Fruit fly (Drosophila melanogaster) whole organism, embryonic: ENCODE results near the gene Esyt2.

Source experiments
- B-H2 ChIP-seq: fragments of 200-800 bp; sonication (Bioruptor generic); optimal IDR thresholded peaks from 2 replicates; lab custom pipeline; 2018; ENCODE audit warnings: missing biosample characterization, mild to moderate bottlenecking, missing genetic modification characterization
- Bteb2 ChIP-seq: fragments of 200-800 bp; sonication (Bioruptor generic); optimal IDR thresholded peaks from 2 replicates; lab custom pipeline; 2016; ENCODE audit warnings: missing biosample characterization, missing genetic modification characterization
- CG10366 ChIP-seq: fragments of 200-800 bp; sonication (Bioruptor generic); IDR thresholded peaks from 2 replicates; pipeline ENCODE4 v1.3.6; 2022; ENCODE audit warnings: missing biosample characterization, missing genetic modification characterization
- CG10565 ChIP-seq: fragments of 200-800 bp; sonication (Bioruptor generic); optimal IDR thresholded peaks from 3 replicates; lab custom pipeline; 2016; ENCODE audit warnings: missing biosample characterization, mild to moderate bottlenecking, missing genetic modification characterization
- CG11398 ChIP-seq: fragments of 200-800 bp; sonication (Bioruptor generic); optimal IDR thresholded peaks from 2 replicates; lab custom pipeline; 2016; ENCODE audit warnings: missing biosample characterization, missing genetic modification characterization
- CG15073 ChIP-seq: fragments of 200-800 bp; sonication (Bioruptor generic); optimal IDR thresholded peaks from 2 replicates; lab custom pipeline; 2016; ENCODE audit warnings: missing biosample characterization, missing genetic modification characterization
- CG15696 ChIP-seq: fragments of 200-800 bp; sonication (Bioruptor generic); optimal IDR thresholded peaks from 2 replicates; lab custom pipeline; 2019; ENCODE audit warnings: missing biosample characterization, mild to moderate bottlenecking, missing genetic modification characterization, moderate library complexity
- CG16863 ChIP-seq: fragments of 200-800 bp; sonication (Bioruptor generic); optimal IDR thresholded peaks from 3 replicates; lab custom pipeline; 2016; ENCODE audit warnings: missing biosample characterization, missing genetic modification characterization
- CG17359 ChIP-seq: fragments of 200-800 bp; sonication (Bioruptor generic); optimal IDR thresholded peaks from 3 replicates; lab custom pipeline; 2018; ENCODE audit warnings: missing biosample characterization, mild to moderate bottlenecking, missing genetic modification characterization, moderate library complexity
- CG18262 ChIP-seq: fragments of 200-800 bp; optimal IDR thresholded peaks from 3 replicates; lab custom pipeline; 2019; ENCODE audit warnings: missing biosample characterization, mild to moderate bottlenecking, missing genetic modification characterization, moderate library complexity
- CG18764 ChIP-seq: fragments of 200-800 bp; sonication (Bioruptor generic); optimal IDR thresholded peaks from 3 replicates; lab custom pipeline; 2016; ENCODE audit warnings: missing biosample characterization, missing genetic modification characterization
- CG2199 ChIP-seq: fragments of 200-800 bp; sonication (Bioruptor generic); IDR thresholded peaks from 3 replicates; pipeline ENCODE4 v1.3.6; 2022; ENCODE audit warnings: missing biosample characterization, missing genetic modification characterization
- CG31388 ChIP-seq: fragments of 200-800 bp; sonication (Bioruptor generic); optimal IDR thresholded peaks from 2 replicates; lab custom pipeline; 2016; ENCODE audit warnings: missing biosample characterization, missing genetic modification characterization
- CG34422 ChIP-seq: fragments of 200-800 bp; sonication (Bioruptor generic); IDR thresholded peaks from 3 replicates; pipeline ENCODE4 v1.3.6; 2022; ENCODE audit warnings: missing biosample characterization, missing genetic modification characterization
- CG3995 ChIP-seq: fragments of 200-800 bp; sonication (Bioruptor generic); optimal IDR thresholded peaks from 3 replicates; lab custom pipeline; 2016; ENCODE audit warnings: missing biosample characterization, missing genetic modification characterization
- CG6175 ChIP-seq: fragments of 200-800 bp; sonication (Bioruptor generic); IDR thresholded peaks from 3 replicates; pipeline ENCODE4 v1.3.6; 2022; ENCODE audit warnings: missing biosample characterization, missing genetic modification characterization
- CG7271 ChIP-seq: fragments of 200-800 bp; sonication (Bioruptor generic); optimal IDR thresholded peaks from 2 replicates; lab custom pipeline; 2018; ENCODE audit warnings: missing biosample characterization, mild to moderate bottlenecking, missing genetic modification characterization, moderate library complexity
- CG7928 ChIP-seq: fragments of 200-800 bp; sonication (Bioruptor generic); optimal IDR thresholded peaks from 2 replicates; lab custom pipeline; 2017; ENCODE audit warnings: missing biosample characterization, mild to moderate bottlenecking, missing genetic modification characterization
- CG7987 ChIP-seq: fragments of 200-800 bp; sonication (Bioruptor generic); optimal IDR thresholded peaks from 2 replicates; lab custom pipeline; 2018; ENCODE audit warnings: missing biosample characterization, mild to moderate bottlenecking, missing genetic modification characterization, moderate library complexity
- CG8765 ChIP-seq: fragments of 200-800 bp; sonication (Bioruptor generic); IDR thresholded peaks from 2 replicates; pipeline ENCODE4 v1.3.6; 2022; ENCODE audit warnings: missing biosample characterization, missing genetic modification characterization
- CG9437 ChIP-seq: fragments of 200-800 bp; sonication (Bioruptor generic); optimal IDR thresholded peaks from 2 replicates; lab custom pipeline; 2018; ENCODE audit warnings: missing biosample characterization, mild to moderate bottlenecking, missing genetic modification characterization
- CkIIα-i1 ChIP-seq: fragments of 200-800 bp; sonication (Bioruptor generic); IDR thresholded peaks from 2 replicates; pipeline ENCODE4 v1.3.6; 2022; ENCODE audit warnings: missing biosample characterization, missing genetic modification characterization
- CrebB ChIP-seq: fragments of 200-800 bp; sonication (Bioruptor generic); optimal IDR thresholded peaks from 3 replicates; lab custom pipeline; 2018; ENCODE audit warnings: missing biosample characterization, mild to moderate bottlenecking, missing genetic modification characterization
- Dp ChIP-seq: fragments of 200-800 bp; sonication (Bioruptor generic); optimal IDR thresholded peaks from 2 replicates; lab custom pipeline; 2018; ENCODE audit warnings: missing biosample characterization, mild to moderate bottlenecking, missing genetic modification characterization, moderate library complexity
- ERR ChIP-seq: fragments of 200-800 bp; sonication (Bioruptor generic); optimal IDR thresholded peaks from 2 replicates; lab custom pipeline; 2016; ENCODE audit warnings: missing biosample characterization, missing genetic modification characterization
- Elba2 ChIP-seq: fragments of 200-800 bp; sonication (Bioruptor generic); optimal IDR thresholded peaks from 3 replicates; lab custom pipeline; 2016; ENCODE audit warnings: missing biosample characterization, missing genetic modification characterization
- H15 ChIP-seq: fragments of 200-800 bp; sonication (Bioruptor generic); IDR thresholded peaks from 3 replicates; pipeline ENCODE4 v1.3.6; 2022; ENCODE audit warnings: missing biosample characterization, missing genetic modification characterization
- Kr ChIP-seq: fragments of 200-800 bp; sonication (Bioruptor generic); optimal IDR thresholded peaks from 2 replicates; lab custom pipeline; 2017; ENCODE audit warnings: missing biosample characterization, mild to moderate bottlenecking, missing genetic modification characterization
- MBD-R2 ChIP-seq: fragments of 200-800 bp; sonication (Bioruptor generic); IDR thresholded peaks from 2 replicates; pipeline ENCODE4 v1.3.6; 2022; ENCODE audit warnings: missing biosample characterization, missing genetic modification characterization
- MESR4 ChIP-seq: fragments of 200-800 bp; sonication (Bioruptor generic); optimal IDR thresholded peaks from 2 replicates; lab custom pipeline; 2018; ENCODE audit warnings: missing biosample characterization, mild to moderate bottlenecking, missing genetic modification characterization, moderate library complexity
- Sox102F ChIP-seq: fragments of 200-800 bp; sonication (Bioruptor generic); optimal IDR thresholded peaks from 2 replicates; lab custom pipeline; 2018; ENCODE audit warnings: missing biosample characterization, mild to moderate bottlenecking, missing genetic modification characterization, moderate library complexity
- amos ChIP-seq: fragments of 200-800 bp; sonication (Bioruptor generic); IDR thresholded peaks from 2 replicates; pipeline ENCODE4 v1.3.6; 2022; ENCODE audit warnings: missing biosample characterization, missing genetic modification characterization; ENCODE audit not compliant: partially characterized antibody
- cad ChIP-seq: fragments of >200 bp; optimal IDR thresholded peaks from 2 replicates; lab custom pipeline; 2017; ENCODE audit warnings: missing biosample characterization, missing genetic modification characterization
- da ChIP-seq: fragments of 200-800 bp; sonication (Bioruptor generic); optimal IDR thresholded peaks from 2 replicates; lab custom pipeline; 2016; ENCODE audit warnings: missing biosample characterization, missing genetic modification characterization
- dmrt11E ChIP-seq: fragments of 200-800 bp; sonication (Bioruptor generic); optimal IDR thresholded peaks from 3 replicates; lab custom pipeline; 2018; ENCODE audit warnings: missing biosample characterization, mild to moderate bottlenecking, missing genetic modification characterization, moderate library complexity
- en ChIP-seq: fragments of 200-800 bp; sonication (Bioruptor generic); optimal IDR thresholded peaks from 2 replicates; lab custom pipeline; 2016; ENCODE audit warnings: missing biosample characterization, missing genetic modification characterization
- gce ChIP-seq: fragments of 200-800 bp; sonication (Bioruptor generic); IDR thresholded peaks from 3 replicates; pipeline ENCODE4 v1.3.6; 2022; ENCODE audit warnings: missing biosample characterization, missing genetic modification characterization
- gsb-n ChIP-seq: fragments of 200-800 bp; sonication (Bioruptor generic); optimal IDR thresholded peaks from 3 replicates; lab custom pipeline; 2018; ENCODE audit warnings: missing biosample characterization, mild to moderate bottlenecking, missing genetic modification characterization
- her ChIP-seq: fragments of 200-800 bp; sonication (Bioruptor generic); optimal IDR thresholded peaks from 2 replicates; lab custom pipeline; 2016; ENCODE audit warnings: missing biosample characterization, missing genetic modification characterization
- hth ChIP-seq: fragments of >200 bp; optimal IDR thresholded peaks from 2 replicates; lab custom pipeline; 2017; ENCODE audit warnings: inconsistent platforms
- ken ChIP-seq: fragments of 200-800 bp; sonication (Bioruptor generic); IDR thresholded peaks from 3 replicates; pipeline ENCODE4 v1.3.6; 2022; ENCODE audit warnings: missing biosample characterization, missing genetic modification characterization
- lmd ChIP-seq: fragments of 200-800 bp; sonication (Bioruptor generic); IDR thresholded peaks from 2 replicates; pipeline ENCODE4 v1.3.6; 2022; ENCODE audit warnings: missing biosample characterization, missing genetic modification characterization
- oc ChIP-seq: fragments of 200-800 bp; sonication (Bioruptor generic); optimal IDR thresholded peaks from 2 replicates; lab custom pipeline; 2018; ENCODE audit warnings: missing biosample characterization, mild to moderate bottlenecking, missing genetic modification characterization, moderate library complexity
- psq ChIP-seq: fragments of 200-800 bp; sonication (Bioruptor generic); optimal IDR thresholded peaks from 2 replicates; lab custom pipeline; 2017; ENCODE audit warnings: missing biosample characterization, missing genetic modification characterization
- salm ChIP-seq: fragments of 200-800 bp; sonication (Bioruptor generic); optimal IDR thresholded peaks from 2 replicates; lab custom pipeline; 2018; ENCODE audit warnings: missing biosample characterization, mild to moderate bottlenecking, missing genetic modification characterization
- sens ChIP-seq: fragments of 200-800 bp; sonication (Bioruptor generic); peaks from one replicate; lab custom pipeline; 2016; ENCODE audit warnings: missing biosample characterization, missing genetic modification characterization
- so ChIP-seq: fragments of 200-800 bp; sonication (Bioruptor generic); IDR thresholded peaks from 3 replicates; pipeline ENCODE4 v1.3.6; 2022; ENCODE audit warnings: missing biosample characterization, missing genetic modification characterization
- sr ChIP-seq: fragments of 200-800 bp; sonication (Bioruptor generic); IDR thresholded peaks from 3 replicates; pipeline ENCODE4 v1.3.6; 2022; ENCODE audit warnings: missing biosample characterization, missing genetic modification characterization
- tll ChIP-seq, 2 experiments: fragments of 200-800 bp in 1 of 2; fragments of >200 bp in 1 of 2; sonication (Bioruptor generic) in 1 of 2; optimal IDR thresholded peaks; 2 replicates each; lab custom pipeline; 2017 to 2019; ENCODE audit warnings: missing biosample characterization in 2 of 2, missing genetic modification characterization in 2 of 2, mild to moderate bottlenecking in 1 of 2, moderate library complexity in 1 of 2
- zen2 ChIP-seq: fragments of 200-800 bp; sonication (Bioruptor generic); IDR thresholded peaks from 3 replicates; pipeline ENCODE4 v1.3.6; 2022; ENCODE audit warnings: missing biosample characterization, missing genetic modification characterization; ENCODE audit not compliant: partially characterized antibody
- zfh1 ChIP-seq: fragments of 200-800 bp; sonication (Bioruptor generic); IDR thresholded peaks from 3 replicates; pipeline ENCODE4 v1.3.6; 2022; ENCODE audit warnings: missing biosample characterization, missing genetic modification characterization

The Esyt2 gene

dm6 chr3R:24543033-24543675 lies 1.4 kb upstream of the Esyt2 start (continued):
- TF ChIP-seq CG9437 (GFP tag; lab: Kevin White, UChicago) (peak; percentile 87), dmrt11E (tag; lab: Kevin White, UChicago) (peak; percentile 44), Bteb2 (GFP tag; lab: Kevin White, UChicago) (peak; percentile 93), CG18262 (tag; lab: Kevin White, UChicago) (no peak), psq (GFP tag; lab: Kevin White, UChicago) (peak; percentile 76), sr (GFP tag; lab: Robert Waterston, UW) (peak; percentile 85; the same call in 2 of the 3 replicates), gce (peak; percentile 92), sens (peak; percentile 98), B-H2 (GFP tag; lab: Kevin White, UChicago) (peak; percentile 98), her (GFP tag; lab: Kevin White, UChicago) (peak; percentile 73), CG34422 (peak; percentile 97), zen2 (GFP tag; lab: Robert Waterston, UW) (no peak), Elba2 (GFP tag; lab: Kevin White, UChicago) (no peak), en (GFP tag; lab: Kevin White, UChicago) (peak; percentile 47), ERR (GFP tag; lab: Kevin White, UChicago) (peak; percentile 78), CG17359 (tag; lab: Kevin White, UChicago) (peak; percentile 85), MESR4 (peak; percentile 32), tll (GFP tag; optimal IDR thresholded peaks at IDR 0.05; lab: Kevin White, UChicago) (no peak), CG11398 (peak; percentile 75), CG10565 (GFP tag; lab: Kevin White, UChicago) (peak; percentile 24), so (peak; percentile 97), CG8765 (GFP tag; lab: Robert Waterston, UW) (peak; percentile 73), CG18764 (GFP tag; lab: Kevin White, UChicago) (peak; percentile 58), cad (GFP tag; lab: Kevin White, UChicago) (no peak), Dp (GFP tag; lab: Kevin White, UChicago) (peak; percentile 1), hth (no peak), CG31388 (GFP tag; lab: Kevin White, UChicago) (peak; percentile 68), CG3995 (peak; percentile 43), CG2199 (GFP tag; lab: Robert Waterston, UW) (peak; percentile 90; the same call in 2 of the 3 replicates), CrebB (tag; lab: Kevin White, UChicago) (peak; percentile 94), CG16863 (peak; percentile 80), MBD-R2 (GFP tag; lab: Robert Waterston, UW) (peak; percentile 92), CG7987 (peak; percentile 63), Sox102F (GFP tag; lab: Kevin White, UChicago) (peak; percentile 96), salm (tag; lab: Kevin White, UChicago) (peak; percentile 88), zfh1 (GFP tag; lab: Robert Waterston, UW) (peak; percentile 93), CG6175 (GFP tag; lab: Robert Waterston, UW) (peak; percentile 93), CG15696 (tag; lab: Kevin White, UChicago) (peak; percentile 53), CG7928 (GFP tag; lab: Kevin White, UChicago) (peak; percentile 63), amos (GFP tag; lab: Robert Waterston, UW) (no peak), CG7271 (no peak), gsb-n (tag; lab: Kevin White, UChicago) (no peak), lmd (GFP tag; lab: Robert Waterston, UW) (peak; percentile 95), H15 (GFP tag; lab: Robert Waterston, UW) (peak; percentile 94), Kr (GFP tag; lab: Kevin White, UChicago) (no peak), CG10366 (peak; percentile 94), CG15073 (peak; percentile 51), ken (GFP tag; lab: Robert Waterston, UW) (peak; percentile 92), da (GFP tag; lab: Kevin White, UChicago) (peak; percentile 78), oc (peak; percentile 94), CkIIα-i1 (GFP tag; lab: Robert Waterston, UW) (peak; percentile 78)
